Fruit fly (Drosophila melanogaster) whole organism, prepupa: ENCODE data around the gene Vps15.

Experiments
- Blimp-1 ChIP-seq: fragments of 200-800 bp; sonication (Bioruptor generic); optimal IDR thresholded peaks from 3 replicates; lab custom pipeline; 2017; ENCODE audit warnings: missing biosample characterization, missing genetic modification characterization, mild to moderate bottlenecking, moderate library complexity, missing genetic modification reagents
- CG10631 ChIP-seq: fragments of 200-800 bp; sonication (Bioruptor generic); optimal IDR thresholded peaks from 2 replicates; lab custom pipeline; 2016; ENCODE audit warnings: missing biosample characterization, missing genetic modification characterization
- CG10669 ChIP-seq: fragments of 200-800 bp; sonication (Bioruptor generic); optimal IDR thresholded peaks from 3 replicates; lab custom pipeline; 2018; ENCODE audit warnings: missing biosample characterization, mild to moderate bottlenecking, missing genetic modification characterization, moderate library complexity
- CG11294 ChIP-seq: fragments of 200-800 bp; sonication (Bioruptor generic); IDR thresholded peaks from 2 replicates; pipeline ENCODE4 v1.3.6; 2022; ENCODE audit warnings: missing biosample characterization, missing genetic modification characterization
- CG11762 ChIP-seq: fragments of 200-800 bp; sonication (Bioruptor generic); optimal IDR thresholded peaks from 3 replicates; lab custom pipeline; 2016; ENCODE audit warnings: missing biosample characterization, missing genetic modification characterization; ENCODE audit not compliant: insufficient read depth
- CG15336 ChIP-seq: fragments of 200-800 bp; sonication (Bioruptor generic); IDR thresholded peaks from 2 replicates; pipeline ENCODE4 v1.3.6; 2022; ENCODE audit warnings: missing biosample characterization, missing genetic modification characterization
- CG16779 ChIP-seq: fragments of 200-800 bp; sonication (Bioruptor generic); optimal IDR thresholded peaks from 3 replicates; lab custom pipeline; 2017; ENCODE audit warnings: missing biosample characterization, mild to moderate bottlenecking, missing genetic modification characterization
- CG3032 ChIP-seq: fragments of 200-800 bp; optimal IDR thresholded peaks from 2 replicates; lab custom pipeline; 2019; ENCODE audit warnings: missing biosample characterization, mild to moderate bottlenecking, missing genetic modification characterization, moderate library complexity
- CG31627 ChIP-seq: fragments of 200-800 bp; sonication (Bioruptor generic); optimal IDR thresholded peaks from 3 replicates; lab custom pipeline; 2016; ENCODE audit warnings: missing biosample characterization, missing genetic modification characterization
- CG32006 ChIP-seq: fragments of 200-800 bp; sonication (Bioruptor generic); optimal IDR thresholded peaks from 3 replicates; lab custom pipeline; 2017; ENCODE audit warnings: missing biosample characterization, mild to moderate bottlenecking, missing genetic modification characterization
- CG3919 ChIP-seq: fragments of 200-800 bp; sonication (Bioruptor generic); optimal IDR thresholded peaks from 3 replicates; lab custom pipeline; 2016; ENCODE audit warnings: missing biosample characterization, missing genetic modification characterization
- CG4318 ChIP-seq: fragments of 200-800 bp; sonication (Bioruptor generic); optimal IDR thresholded peaks from 3 replicates; lab custom pipeline; 2017; ENCODE audit warnings: missing biosample characterization, mild to moderate bottlenecking, missing genetic modification characterization
- CG6163 ChIP-seq: fragments of 200-800 bp; sonication (Bioruptor generic); IDR thresholded peaks from 3 replicates; pipeline ENCODE4 v1.3.6; 2022; ENCODE audit warnings: missing biosample characterization, missing genetic modification characterization
- CG6276 ChIP-seq: fragments of 200-800 bp; sonication (Bioruptor generic); optimal IDR thresholded peaks from 2 replicates; lab custom pipeline; 2017; ENCODE audit warnings: missing biosample characterization, mild to moderate bottlenecking, missing genetic modification characterization
- CG6792 ChIP-seq: fragments of 200-800 bp; sonication (Bioruptor generic); optimal IDR thresholded peaks from 3 replicates; lab custom pipeline; 2016; ENCODE audit warnings: missing biosample characterization, missing genetic modification characterization
- CG6808 ChIP-seq: fragments of 200-800 bp; sonication (Bioruptor generic); optimal IDR thresholded peaks from 3 replicates; lab custom pipeline; 2017; ENCODE audit warnings: missing biosample characterization, missing genetic modification characterization, mild to moderate bottlenecking, moderate library complexity, missing genetic modification reagents
- CG8119 ChIP-seq: fragments of 200-800 bp; sonication (Bioruptor generic); IDR thresholded peaks from 3 replicates; pipeline ENCODE4 v1.3.6; 2022; ENCODE audit warnings: missing biosample characterization, missing genetic modification characterization
- CG8632 ChIP-seq: fragments of 200-800 bp; sonication (Bioruptor generic); optimal IDR thresholded peaks from 3 replicates; lab custom pipeline; 2016; ENCODE audit warnings: missing biosample characterization, missing genetic modification characterization
- CG9139 ChIP-seq: fragments of 200-800 bp; sonication (Bioruptor generic); optimal IDR thresholded peaks from 3 replicates; lab custom pipeline; 2017; ENCODE audit warnings: missing biosample characterization, mild to moderate bottlenecking, missing genetic modification characterization
- Eip75B ChIP-seq: fragments of 200-800 bp; sonication (Bioruptor generic); optimal IDR thresholded peaks from 3 replicates; lab custom pipeline; 2016; ENCODE audit warnings: missing biosample characterization, missing genetic modification characterization
- Eip78C ChIP-seq: fragments of 200-800 bp; sonication (Bioruptor generic); peaks from one replicate; lab custom pipeline; 2016; ENCODE audit warnings: missing biosample characterization, missing genetic modification characterization
- Eip93F ChIP-seq: fragments of 200-800 bp; sonication (Bioruptor generic); optimal IDR thresholded peaks from 2 replicates; lab custom pipeline; 2016; ENCODE audit warnings: missing biosample characterization, mild to moderate bottlenecking, missing genetic modification characterization
- Ets21C ChIP-seq: fragments of 200-800 bp; sonication (Bioruptor generic); optimal IDR thresholded peaks from 3 replicates; lab custom pipeline; 2016; ENCODE audit warnings: missing biosample characterization, missing genetic modification characterization
- Ets96B ChIP-seq: fragments of 200-800 bp; optimal IDR thresholded peaks from 2 replicates; lab custom pipeline; 2019; ENCODE audit warnings: missing biosample characterization, mild to moderate bottlenecking, missing genetic modification characterization, moderate library complexity
- Gug ChIP-seq: fragments of 200-800 bp; sonication (Bioruptor generic); IDR thresholded peaks from 2 replicates; pipeline ENCODE4 v1.3.6; 2022; ENCODE audit warnings: missing biosample characterization, missing genetic modification characterization
- Lpt ChIP-seq: fragments of 200-800 bp; sonication (Bioruptor generic); optimal IDR thresholded peaks from 3 replicates; lab custom pipeline; 2016; ENCODE audit warnings: missing biosample characterization, missing genetic modification characterization
- Met ChIP-seq: fragments of 200-800 bp; sonication (Bioruptor generic); optimal IDR thresholded peaks from 3 replicates; lab custom pipeline; 2016; ENCODE audit warnings: missing biosample characterization, missing genetic modification characterization
- OdsH ChIP-seq: fragments of 200-800 bp; sonication (Bioruptor generic); optimal IDR thresholded peaks from 3 replicates; lab custom pipeline; 2016; ENCODE audit warnings: missing biosample characterization, missing genetic modification characterization
- Sox102F ChIP-seq: fragments of 200-800 bp; sonication (Bioruptor generic); optimal IDR thresholded peaks from 2 replicates; lab custom pipeline; 2016; ENCODE audit warnings: missing biosample characterization, mild to moderate bottlenecking, missing genetic modification characterization
- Sox14 ChIP-seq: fragments of 200-800 bp; sonication (Bioruptor generic); optimal IDR thresholded peaks from 3 replicates; lab custom pipeline; 2016; ENCODE audit warnings: missing biosample characterization, missing genetic modification characterization
- achi ChIP-seq: fragments of 200-800 bp; sonication (Bioruptor generic); optimal IDR thresholded peaks from 3 replicates; lab custom pipeline; 2016; ENCODE audit warnings: missing biosample characterization, missing genetic modification characterization
- dsx ChIP-seq: fragments of 200-800 bp; optimal IDR thresholded peaks from 3 replicates; lab custom pipeline; 2019; ENCODE audit warnings: missing biosample characterization, mild to moderate bottlenecking, missing genetic modification characterization, moderate library complexity; ENCODE audit not compliant: poor library complexity, severe bottlenecking
- eg ChIP-seq: fragments of 200-800 bp; sonication (Bioruptor generic); IDR thresholded peaks from 3 replicates; pipeline ENCODE4 v1.3.6; 2022; ENCODE audit warnings: missing biosample characterization, missing genetic modification characterization
- esn ChIP-seq: fragments of 200-800 bp; sonication (Bioruptor generic); optimal IDR thresholded peaks from 2 replicates; lab custom pipeline; 2016; ENCODE audit warnings: missing biosample characterization, mild to moderate bottlenecking, missing genetic modification characterization, moderate library complexity
- fd59A ChIP-seq: fragments of 200-800 bp; sonication (Bioruptor generic); optimal IDR thresholded peaks from 2 replicates; lab custom pipeline; 2017; ENCODE audit warnings: missing biosample characterization, mild to moderate bottlenecking, missing genetic modification characterization, missing genetic modification reagents
- fd85E ChIP-seq: fragments of 200-800 bp; sonication (Bioruptor generic); optimal IDR thresholded peaks from 3 replicates; lab custom pipeline; 2016; ENCODE audit warnings: missing biosample characterization, missing genetic modification characterization
- fkh ChIP-seq: fragments of 200-800 bp; sonication (Bioruptor generic); optimal IDR thresholded peaks from 3 replicates; lab custom pipeline; 2017; ENCODE audit warnings: missing biosample characterization, mild to moderate bottlenecking, missing genetic modification characterization, moderate library complexity
- lz ChIP-seq: fragments of 200-800 bp; sonication (Bioruptor generic); optimal IDR thresholded peaks from 3 replicates; lab custom pipeline; 2016; ENCODE audit warnings: missing biosample characterization, missing genetic modification characterization
- net ChIP-seq: fragments of 200-800 bp; sonication (Bioruptor generic); optimal IDR thresholded peaks from 3 replicates; lab custom pipeline; 2016; ENCODE audit warnings: missing biosample characterization, missing genetic modification characterization
- pdm3 ChIP-seq: fragments of 200-800 bp; sonication (Bioruptor generic); optimal IDR thresholded peaks from 3 replicates; lab custom pipeline; 2016; ENCODE audit warnings: missing biosample characterization, missing genetic modification characterization
- salr ChIP-seq, 2 experiments: fragments of 200-800 bp; sonication (Bioruptor generic); optimal IDR thresholded peaks; 3 replicates each; lab custom pipeline; 2016 to 2018; ENCODE audit warnings: missing biosample characterization in 2 of 2, missing genetic modification characterization in 2 of 2, mild to moderate bottlenecking in 1 of 2
- spab ChIP-seq: fragments of 200-800 bp; sonication (Bioruptor generic); optimal IDR thresholded peaks from 2 replicates; lab custom pipeline; 2017; ENCODE audit warnings: missing biosample characterization, mild to moderate bottlenecking, missing genetic modification characterization, missing genetic modification reagents
- ss ChIP-seq, 2 experiments: fragments of 200-800 bp; sonication (Bioruptor generic); optimal IDR thresholded peaks; 2 replicates in 1 of 2; 3 replicates in 1 of 2; lab custom pipeline; 2017 to 2018; ENCODE audit warnings: mild to moderate bottlenecking in 2 of 2, missing biosample characterization in 2 of 2, missing genetic modification characterization in 2 of 2, moderate library complexity in 1 of 2
- svp ChIP-seq: fragments of 200-800 bp; sonication (Bioruptor generic); peaks from one replicate; lab custom pipeline; 2016; ENCODE audit warnings: missing biosample characterization, missing genetic modification characterization
- topi ChIP-seq: fragments of 200-800 bp; sonication (Bioruptor generic); optimal IDR thresholded peaks from 3 replicates; lab custom pipeline; 2016; ENCODE audit warnings: missing biosample characterization, missing genetic modification characterization
- vri ChIP-seq: fragments of 200-800 bp; sonication (Bioruptor generic); optimal IDR thresholded peaks from 3 replicates; lab custom pipeline; 2016; ENCODE audit warnings: missing biosample characterization, mild to moderate bottlenecking, missing genetic modification characterization

Gene Vps15

DNA sequence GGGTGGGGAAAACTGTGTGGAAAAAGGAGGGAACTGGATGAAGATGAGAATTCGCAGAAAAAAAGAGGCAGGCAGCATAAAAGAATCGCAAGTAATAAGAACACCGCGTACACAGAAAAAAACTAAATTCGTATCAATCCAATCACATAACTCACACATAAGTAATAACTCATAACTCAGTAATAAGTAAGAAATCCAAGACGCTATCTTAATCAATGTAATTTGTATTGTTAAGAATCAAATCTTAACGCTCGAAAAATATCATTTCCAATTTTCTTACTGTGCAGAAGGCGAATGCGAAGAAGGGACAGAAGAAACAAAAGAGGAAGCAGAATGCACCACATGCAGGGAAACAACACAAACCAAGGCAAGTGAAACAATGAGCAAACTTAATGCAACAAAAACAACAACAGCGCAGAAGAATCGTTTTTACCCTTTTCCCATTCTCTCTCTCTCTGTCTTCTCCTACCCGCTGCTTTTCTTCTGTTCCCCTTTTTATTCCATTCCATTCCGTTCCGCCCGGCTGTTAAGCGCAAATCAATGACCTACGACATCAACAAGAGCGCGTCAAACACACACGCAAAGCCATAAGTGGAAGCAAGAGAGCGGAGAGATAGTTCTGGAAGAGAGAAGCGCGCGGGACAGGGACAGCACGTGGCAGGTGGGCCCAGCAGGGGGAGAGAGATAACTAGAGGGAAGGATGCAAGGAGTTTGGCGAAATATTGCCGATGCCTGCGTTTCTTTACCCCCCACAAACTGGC is 16.4 kb downstream of the Vps15 start (continued):
- peak; percentile 100 for TF ChIP-seq spab
- TF ChIP-seq Sox14 (GFP tag; lab: Kevin White, UChicago), result peak; percentile 100
- TF ChIP-seq dsx (GFP tag; lab: Kevin White, UChicago), result peak; percentile 99
- peak; percentile 99 for TF ChIP-seq CG3919
- TF ChIP-seq Eip75B (GFP tag; lab: Kevin White, UChicago), result peak; percentile 100
- TF ChIP-seq lz (GFP tag; lab: Kevin White, UChicago), result peak; percentile 99
- peak; percentile 99 for TF ChIP-seq net (GFP tag; lab: Kevin White, UChicago)
- TF ChIP-seq topi, result peak; percentile 99
- TF ChIP-seq CG6792 (GFP tag; lab: Kevin White, UChicago), result peak; percentile 99
- TF ChIP-seq CG10669 (GFP tag; lab: Kevin White, UChicago), result peak; percentile 100
- peak; percentile 99 for TF ChIP-seq CG6163
- peak; percentile 99 for TF ChIP-seq esn (GFP tag; lab: Kevin White, UChicago)
- peak; percentile 16 for TF ChIP-seq fkh (GFP tag; lab: Kevin White, UChicago)
- TF ChIP-seq CG8632, result peak; percentile 99
- TF ChIP-seq CG6276 (GFP tag; lab: Kevin White, UChicago), result peak; percentile 91
- TF ChIP-seq ss (GFP tag; optimal IDR thresholded peaks at IDR 0.05; lab: Kevin White, UChicago), result peak; percentile 99
- TF ChIP-seq pdm3 (GFP tag; lab: Kevin White, UChicago), result peak; percentile 99
- peak; percentile 99 for TF ChIP-seq Met
- TF ChIP-seq CG11762, result peak; percentile 98
- TF ChIP-seq svp, result peak; percentile 100
- peak; percentile 93 for TF ChIP-seq CG11294 (GFP tag; lab: Robert Waterston, UW)
- peak; percentile 96 for TF ChIP-seq Gug (GFP tag; lab: Robert Waterston, UW)
- peak; percentile 96 for TF ChIP-seq CG32006 (GFP tag; lab: Kevin White, UChicago)
- TF ChIP-seq Eip93F (GFP tag; lab: Kevin White, UChicago), result peak; percentile 99
- peak; percentile 99 for TF ChIP-seq CG31627 (GFP tag; lab: Kevin White, UChicago)
- TF ChIP-seq salr (GFP tag; optimal IDR thresholded peaks at IDR 0.05; lab: Kevin White, UChicago), result peak; percentile 99

DNA sequence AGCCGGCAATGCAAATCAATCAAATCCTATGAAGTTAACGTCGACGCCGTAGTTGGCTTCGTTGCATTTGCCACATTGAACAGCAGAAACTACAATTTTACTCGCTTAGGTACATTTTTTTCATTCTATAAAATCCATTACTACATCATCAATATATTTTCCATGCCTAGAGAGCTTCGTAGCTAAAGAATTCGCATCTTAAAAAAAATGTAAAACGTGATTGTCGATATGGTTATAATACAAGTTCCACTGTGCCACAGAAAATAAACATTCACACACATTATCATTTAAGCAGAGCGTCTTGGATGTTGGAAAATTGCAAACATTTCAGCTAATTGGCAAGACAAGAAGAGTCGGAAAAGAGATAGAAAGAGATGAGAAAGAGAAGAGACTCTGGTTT is 17.7 kb downstream of the Vps15 start:
- no peak for TF ChIP-seq CG8632
- no peak for TF ChIP-seq lz (GFP tag; lab: Kevin White, UChicago)
- no peak for TF ChIP-seq CG10631
- peak; percentile 44; the same call in 2 of the 3 replicates for TF ChIP-seq CG8119
- TF ChIP-seq CG6808, result no peak
- peak; percentile 31; the same call in 1 of the 2 replicates for TF ChIP-seq Gug (GFP tag; lab: Robert Waterston, UW)
- no peak for TF ChIP-seq fd85E (GFP tag; lab: Kevin White, UChicago)
- no peak for TF ChIP-seq CG16779
- TF ChIP-seq CG9139 (GFP tag; lab: Kevin White, UChicago), result no peak
- TF ChIP-seq fkh (GFP tag; lab: Kevin White, UChicago), result no peak
- TF ChIP-seq OdsH (GFP tag; lab: Kevin White, UChicago), result peak; percentile 9
- TF ChIP-seq CG3919, result no peak
- TF ChIP-seq Ets96B (tag; lab: Kevin White, UChicago), result no peak
- no peak for TF ChIP-seq Blimp-1 (GFP tag; lab: Kevin White, UChicago)
- no peak for TF ChIP-seq vri
- no peak for TF ChIP-seq CG3032
- TF ChIP-seq Eip75B (GFP tag; lab: Kevin White, UChicago), result no peak
- TF ChIP-seq ss (GFP tag; optimal IDR thresholded peaks at IDR 0.05; lab: Kevin White, UChicago), result no peak
- TF ChIP-seq CG4318 (GFP tag; lab: Kevin White, UChicago), result no peak
- no peak for TF ChIP-seq spab
- TF ChIP-seq CG11762, result no peak
- TF ChIP-seq Eip78C (GFP tag; lab: Kevin White, UChicago), result peak; percentile 67
- peak; percentile 8 for TF ChIP-seq Sox14 (GFP tag; lab: Kevin White, UChicago)
- no peak for TF ChIP-seq CG31627 (GFP tag; lab: Kevin White, UChicago)
- no peak for TF ChIP-seq Met
- TF ChIP-seq CG15336, result peak; percentile 82
- no peak for TF ChIP-seq achi (GFP tag; lab: Kevin White, UChicago)
- peak; percentile 36 for TF ChIP-seq pdm3 (GFP tag; lab: Kevin White, UChicago)
- TF ChIP-seq Lpt (GFP tag; lab: Kevin White, UChicago), result peak; percentile 37
- no peak for TF ChIP-seq CG11294 (GFP tag; lab: Robert Waterston, UW)
- TF ChIP-seq eg (GFP tag; lab: Robert Waterston, UW), result peak; percentile 71
- no peak for TF ChIP-seq Sox102F
- no peak for TF ChIP-seq Eip93F (GFP tag; lab: Kevin White, UChicago)
- no peak for TF ChIP-seq fd59A
- TF ChIP-seq Ets21C, result no peak
- TF ChIP-seq dsx (GFP tag; lab: Kevin White, UChicago), result no peak
